Worm (Caenorhabditis elegans): ENCODE data around the gene spp-28.

Gene spp-28

ce11 chrIII:4209188-4209587, 19.0 kb upstream of the spp-28 start, which contains the start of gene phlp-2:
TSS of gene phlp-2 (plus strand) at chrIII:4209488.
- TF ChIP-seq dao-5 (tag; optimal IDR thresholded peaks at IDR 0.05) (no peak), W03F9.2 (tag; optimal IDR thresholded peaks at IDR 0.05) (no peak), him-1 (tag; optimal IDR thresholded peaks at IDR 0.05) (no peak)

- TF ChIP-seq him-1 (tag; optimal IDR thresholded peaks at IDR 0.05) (no peak), W03F9.2 (tag; optimal IDR thresholded peaks at IDR 0.05) (no peak), dao-5 (tag; optimal IDR thresholded peaks at IDR 0.05) (no peak)
Observed at ce11 chrIII:4208210-4208609, 18.1 kb upstream of the spp-28 start.

ce11 chrIII:4205751-4206327, 15.7 kb upstream of the spp-28 start, which contains the start of gene R74.8:
TSS of gene R74.8 (plus strand) at chrIII:4206277.
- TF ChIP-seq W03F9.2 (tag; optimal IDR thresholded peaks at IDR 0.05) (peak; percentile 36), him-1 (tag; optimal IDR thresholded peaks at IDR 0.05) (no peak)

ce11 chrIII:4204964-4205363, 14.8 kb upstream of the spp-28 start:
- TF ChIP-seq dao-5 (tag; optimal IDR thresholded peaks at IDR 0.05) (no peak), W03F9.2 (tag; optimal IDR thresholded peaks at IDR 0.05) (no peak)

- TF ChIP-seq him-1 (tag; optimal IDR thresholded peaks at IDR 0.05) (no peak), W03F9.2 (tag; optimal IDR thresholded peaks at IDR 0.05) (no peak), dao-5 (tag; optimal IDR thresholded peaks at IDR 0.05) (no peak)
Observed at ce11 chrIII:4204072-4204471, 13.9 kb upstream of the spp-28 start, which contains the start of the genes pelo-1 and R74.7. TSS of gene pelo-1 (minus strand) at chrIII:4204222. TSS of gene R74.7 (plus strand) at chrIII:4204429.

ce11 chrIII:4196988-4197384, 6.8 kb upstream of the spp-28 start, which contains the start of gene asd-1:
TSS of gene asd-1 (plus strand) at chrIII:4197285.
- TF ChIP-seq him-1 (tag; optimal IDR thresholded peaks at IDR 0.05) = no peak
- no peak for TF ChIP-seq dao-5 (tag; optimal IDR thresholded peaks at IDR 0.05)
- no peak for TF ChIP-seq W03F9.2 (tag; optimal IDR thresholded peaks at IDR 0.05)

ce11 chrIII:4196301-4196987, 6.3 kb upstream of the spp-28 start:
- TF ChIP-seq W03F9.2 (tag; optimal IDR thresholded peaks at IDR 0.05) (peak; percentile 7), him-1 (tag; optimal IDR thresholded peaks at IDR 0.05) (no peak)

ce11 chrIII:4195306-4196008, 5.3 kb upstream of the spp-28 start:
- TF ChIP-seq him-1 (tag; optimal IDR thresholded peaks at IDR 0.05) = peak; percentile 51
- TF ChIP-seq dao-5 (tag; optimal IDR thresholded peaks at IDR 0.05) = peak; percentile 58
- peak; percentile 2 for TF ChIP-seq W03F9.2 (tag; optimal IDR thresholded peaks at IDR 0.05)

- TF ChIP-seq dao-5 (tag; optimal IDR thresholded peaks at IDR 0.05) (no peak), W03F9.2 (tag; optimal IDR thresholded peaks at IDR 0.05) (no peak), him-1 (tag; optimal IDR thresholded peaks at IDR 0.05) (no peak)
Observed at ce11 chrIII:4194349-4195110, 4.4 kb upstream of the spp-28 start.

- peak; percentile 84 for TF ChIP-seq W03F9.2 (tag; optimal IDR thresholded peaks at IDR 0.05)
- TF ChIP-seq dao-5 (tag; optimal IDR thresholded peaks at IDR 0.05) = no peak
- TF ChIP-seq him-1 (tag; optimal IDR thresholded peaks at IDR 0.05) = peak; percentile 63
Observed at ce11 chrIII:4193659-4194103, 3.5 kb upstream of the spp-28 start, which contains the start of gene xbp-1. TSS of gene xbp-1 (plus strand) at chrIII:4193809.

ce11 chrIII:4191091-4191638, 1.0 kb upstream of the spp-28 start, which contains the start of gene dnj-16:
TSS of gene dnj-16 (plus strand) at chrIII:4191141.
- TF ChIP-seq him-1 (tag; optimal IDR thresholded peaks at IDR 0.05) (no peak), W03F9.2 (tag; optimal IDR thresholded peaks at IDR 0.05) (peak; percentile 30)

- TF ChIP-seq W03F9.2 (tag; optimal IDR thresholded peaks at IDR 0.05) (no peak), dao-5 (tag; optimal IDR thresholded peaks at IDR 0.05) (no peak), him-1 (tag; optimal IDR thresholded peaks at IDR 0.05) (no peak)
Observed at ce11 chrIII:4189602-4190001, 539 bp downstream of the spp-28 start.

ce11 chrIII:4187845-4188244, 2.3 kb downstream of the spp-28 start, which contains the start of gene R74.2:
TSS of gene R74.2 (plus strand) at chrIII:4188160.
- no peak for TF ChIP-seq W03F9.2 (tag; optimal IDR thresholded peaks at IDR 0.05)
- TF ChIP-seq dao-5 (tag; optimal IDR thresholded peaks at IDR 0.05) = no peak
- TF ChIP-seq him-1 (tag; optimal IDR thresholded peaks at IDR 0.05) = no peak

Data from whole organism, L4/young adult.